Fruit fly (Drosophila melanogaster) whole organism: ENCODE results near the gene CG32228.

Experiments
- CG8478 ChIP-seq: fragments of >200 bp; optimal IDR thresholded peaks from 2 replicates; lab custom pipeline; 2018; ENCODE audit warnings: inconsistent platforms
- EcR ChIP-seq, 2 experiments: fragments of >200 bp; optimal IDR thresholded peaks; 2 replicates each; lab custom pipeline; 2017; ENCODE audit warnings: missing biosample characterization in 2 of 2, missing genetic modification characterization in 2 of 2, missing genetic modification reagents in 2 of 2
- pan ChIP-seq: fragments of >200 bp; optimal IDR thresholded peaks from 2 replicates; lab custom pipeline; 2017
- psq ChIP-seq: fragments of >200 bp; optimal IDR thresholded peaks from 2 replicates; lab custom pipeline; 2017
- usp ChIP-seq: fragments of >200 bp; optimal IDR thresholded peaks from 2 replicates; lab custom pipeline; 2017; ENCODE audit warnings: missing biosample characterization, missing genetic modification characterization, mixed read lengths

DNA sequence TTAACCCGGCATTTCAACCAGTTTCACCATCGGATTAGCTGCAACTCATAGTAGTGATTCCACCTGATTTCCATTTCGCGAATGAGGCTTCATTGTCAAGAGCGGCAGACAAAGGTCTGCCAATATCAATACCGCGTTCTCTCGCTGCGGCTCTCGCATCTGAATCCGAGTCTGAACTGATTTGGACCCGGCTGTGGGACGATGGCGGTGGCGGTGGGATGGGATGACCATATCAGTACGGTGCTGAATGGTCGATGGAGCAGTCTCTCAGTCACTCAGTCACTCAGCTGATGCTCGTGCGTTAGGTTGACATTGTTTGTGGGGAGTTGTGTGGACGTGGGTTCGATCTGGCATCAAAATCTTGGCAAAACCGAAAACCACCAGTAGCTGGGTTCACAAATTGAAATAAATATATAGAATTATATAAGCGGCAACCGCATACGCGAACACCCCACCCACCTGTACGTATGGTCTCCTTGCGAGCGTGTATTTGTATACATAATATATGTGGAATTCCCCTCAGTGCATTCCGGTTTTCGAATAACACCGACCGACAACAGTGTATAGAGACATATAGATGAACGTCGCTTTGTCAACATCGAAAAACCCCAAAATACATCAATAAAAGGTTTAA lies 51.5 kb downstream of the CG32228 start, which contains the start of gene Spn77Ba:
- no peak for TF ChIP-seq pan (lab: Kevin White, UChicago)
- no peak for TF ChIP-seq EcR (GFP tag; optimal IDR thresholded peaks at IDR 0.05; lab: Kevin White, UChicago)
- no peak for TF ChIP-seq psq (lab: Kevin White, UChicago)
- TF ChIP-seq usp = no peak
- no peak for TF ChIP-seq CG8478 (lab: Kevin White, UChicago)
